Fruit fly (Drosophila melanogaster) whole organism, embryonic: Measurements from ENCODE around the gene CG15209.

Source experiments
- Abd-B ChIP-seq: fragments of 200-800 bp; sonication (Bioruptor generic); optimal IDR thresholded peaks from 2 replicates; lab custom pipeline; 2018; ENCODE audit warnings: missing biosample characterization, mild to moderate bottlenecking, missing genetic modification characterization, moderate library complexity
- CG10147 ChIP-seq: fragments of 200-800 bp; sonication (Bioruptor generic); optimal IDR thresholded peaks from 2 replicates; lab custom pipeline; 2019; ENCODE audit warnings: missing biosample characterization, mild to moderate bottlenecking, missing genetic modification characterization, moderate library complexity
- CG10267 ChIP-seq: fragments of 200-800 bp; sonication (Bioruptor generic); optimal IDR thresholded peaks from 2 replicates; lab custom pipeline; 2018; ENCODE audit warnings: missing biosample characterization, mild to moderate bottlenecking, missing genetic modification characterization, moderate library complexity
- CG10959 ChIP-seq: fragments of 200-800 bp; sonication (Bioruptor generic); IDR thresholded peaks from 2 replicates; pipeline ENCODE4 v1.3.6; 2022; ENCODE audit warnings: missing biosample characterization, missing genetic modification characterization
- CG10979 ChIP-seq: fragments of 200-800 bp; sonication (Bioruptor generic); optimal IDR thresholded peaks from 2 replicates; lab custom pipeline; 2018; ENCODE audit warnings: missing biosample characterization, mild to moderate bottlenecking, missing genetic modification characterization, moderate library complexity
- CG11247 ChIP-seq: fragments of 200-800 bp; sonication (Bioruptor generic); IDR thresholded peaks from 2 replicates; pipeline ENCODE4 v1.3.6; 2022; ENCODE audit warnings: missing biosample characterization, missing genetic modification characterization
- CG11398 ChIP-seq: fragments of 200-800 bp; sonication (Bioruptor generic); optimal IDR thresholded peaks from 2 replicates; lab custom pipeline; 2016; ENCODE audit warnings: missing biosample characterization, missing genetic modification characterization
- CG11456 ChIP-seq: fragments of 200-800 bp; sonication (Bioruptor generic); IDR thresholded peaks from 3 replicates; pipeline ENCODE4 v1.3.6; 2022; ENCODE audit warnings: missing biosample characterization, missing genetic modification characterization
- CG11504 ChIP-seq: fragments of 200-800 bp; sonication (Bioruptor generic); optimal IDR thresholded peaks from 3 replicates; lab custom pipeline; 2019; ENCODE audit warnings: missing biosample characterization, mild to moderate bottlenecking, missing genetic modification characterization, moderate library complexity
- CG12299 ChIP-seq: fragments of 200-800 bp; sonication (Bioruptor generic); optimal IDR thresholded peaks from 2 replicates; lab custom pipeline; 2018; ENCODE audit warnings: missing biosample characterization, mild to moderate bottlenecking, missing genetic modification characterization
- CG12942 ChIP-seq: fragments of 200-800 bp; sonication (Bioruptor generic); optimal IDR thresholded peaks from 3 replicates; lab custom pipeline; 2016; ENCODE audit warnings: missing biosample characterization, missing genetic modification characterization
- CG14710 ChIP-seq: fragments of 200-800 bp; sonication (Bioruptor generic); optimal IDR thresholded peaks from 3 replicates; lab custom pipeline; 2019; ENCODE audit warnings: missing biosample characterization, mild to moderate bottlenecking, missing genetic modification characterization, moderate library complexity
- CG17328 ChIP-seq: fragments of 200-800 bp; sonication (Bioruptor generic); IDR thresholded peaks from 2 replicates; pipeline ENCODE4 v1.3.6; 2022; ENCODE audit warnings: missing biosample characterization, missing genetic modification characterization
- CG2712 ChIP-seq: fragments of 200-800 bp; optimal IDR thresholded peaks from 3 replicates; lab custom pipeline; 2019; ENCODE audit warnings: missing biosample characterization, mild to moderate bottlenecking, missing genetic modification characterization, moderate library complexity
- CG31224 ChIP-seq: fragments of 200-800 bp; sonication (Bioruptor generic); IDR thresholded peaks from 2 replicates; pipeline ENCODE4 v1.3.6; 2022; ENCODE audit warnings: missing biosample characterization, missing genetic modification characterization
- CG3407 ChIP-seq: fragments of 200-800 bp; sonication (Bioruptor generic); optimal IDR thresholded peaks from 2 replicates; lab custom pipeline; 2018; ENCODE audit warnings: missing biosample characterization, mild to moderate bottlenecking, missing genetic modification characterization
- CG4617 ChIP-seq: fragments of 200-800 bp; sonication (Bioruptor generic); optimal IDR thresholded peaks from 3 replicates; lab custom pipeline; 2016; ENCODE audit warnings: missing biosample characterization, missing genetic modification characterization, borderline replicate concordance
- CG4820 ChIP-seq: fragments of 200-800 bp; sonication (Bioruptor generic); optimal IDR thresholded peaks from 3 replicates; lab custom pipeline; 2016; ENCODE audit warnings: missing biosample characterization, missing genetic modification characterization
- CG5245 ChIP-seq: fragments of 200-800 bp; sonication (Bioruptor generic); optimal IDR thresholded peaks from 3 replicates; lab custom pipeline; 2016; ENCODE audit warnings: missing biosample characterization, missing genetic modification characterization
- CG6254 ChIP-seq: fragments of 200-800 bp; sonication (Bioruptor generic); optimal IDR thresholded peaks from 3 replicates; lab custom pipeline; 2017; ENCODE audit warnings: mild to moderate bottlenecking, missing biosample characterization, missing genetic modification reagents, missing genetic modification characterization
- CG8765 ChIP-seq: fragments of 200-800 bp; sonication (Bioruptor generic); IDR thresholded peaks from 2 replicates; pipeline ENCODE4 v1.3.6; 2022; ENCODE audit warnings: missing biosample characterization, missing genetic modification characterization
- CkIIα-i1 ChIP-seq: fragments of 200-800 bp; sonication (Bioruptor generic); IDR thresholded peaks from 2 replicates; pipeline ENCODE4 v1.3.6; 2022; ENCODE audit warnings: missing biosample characterization, missing genetic modification characterization
- Dip3 ChIP-seq: fragments of 200-800 bp; sonication (Bioruptor generic); optimal IDR thresholded peaks from 3 replicates; lab custom pipeline; 2016; ENCODE audit warnings: missing biosample characterization, missing genetic modification characterization
- HHEX ChIP-seq: fragments of 200-800 bp; sonication (Bioruptor generic); optimal IDR thresholded peaks from 3 replicates; lab custom pipeline; 2017; ENCODE audit warnings: missing biosample characterization, mild to moderate bottlenecking, missing genetic modification characterization, missing genetic modification reagents
- HmgZ ChIP-seq: fragments of 200-800 bp; sonication (Bioruptor generic); optimal IDR thresholded peaks from 2 replicates; lab custom pipeline; 2018; ENCODE audit warnings: missing biosample characterization, mild to moderate bottlenecking, missing genetic modification characterization
- Hmr ChIP-seq: fragments of 200-800 bp; sonication (Bioruptor generic); optimal IDR thresholded peaks from 3 replicates; lab custom pipeline; 2017; ENCODE audit warnings: mild to moderate bottlenecking, missing biosample characterization, missing genetic modification reagents, missing genetic modification characterization
- Hsf ChIP-seq: fragments of 200-800 bp; sonication (Bioruptor generic); optimal IDR thresholded peaks from 3 replicates; lab custom pipeline; 2016; ENCODE audit warnings: missing biosample characterization, missing genetic modification characterization
- Lhr ChIP-seq: fragments of 200-800 bp; sonication (Bioruptor generic); optimal IDR thresholded peaks from 3 replicates; lab custom pipeline; 2017; ENCODE audit warnings: mild to moderate bottlenecking, missing biosample characterization, missing genetic modification reagents, missing genetic modification characterization
- Lim3 ChIP-seq: fragments of 200-800 bp; sonication (Bioruptor generic); IDR thresholded peaks from 2 replicates; pipeline ENCODE4 v1.3.6; 2022; ENCODE audit warnings: missing biosample characterization, missing genetic modification characterization
- Nf-YC ChIP-seq: fragments of 200-800 bp; optimal IDR thresholded peaks from 3 replicates; lab custom pipeline; 2019; ENCODE audit warnings: missing biosample characterization, mild to moderate bottlenecking, missing genetic modification characterization, moderate library complexity
- PHDP ChIP-seq: fragments of 200-800 bp; sonication (Bioruptor generic); optimal IDR thresholded peaks from 3 replicates; lab custom pipeline; 2018; ENCODE audit warnings: missing biosample characterization, mild to moderate bottlenecking, missing genetic modification characterization, moderate library complexity
- Xrp1 ChIP-seq: fragments of 200-800 bp; sonication (Bioruptor generic); IDR thresholded peaks from 2 replicates; pipeline ENCODE4 v1.3.6; 2022; ENCODE audit warnings: missing biosample characterization, missing genetic modification characterization
- al ChIP-seq: fragments of 200-800 bp; sonication (Bioruptor generic); IDR thresholded peaks from 2 replicates; pipeline ENCODE4 v1.3.6; 2022; ENCODE audit warnings: missing biosample characterization, missing genetic modification characterization
- btn ChIP-seq: fragments of 200-800 bp; sonication (Bioruptor generic); optimal IDR thresholded peaks from 2 replicates; lab custom pipeline; 2016; ENCODE audit warnings: missing biosample characterization, missing genetic modification characterization
- cato ChIP-seq: fragments of 200-800 bp; sonication (Bioruptor generic); optimal IDR thresholded peaks from 2 replicates; lab custom pipeline; 2016; ENCODE audit warnings: missing biosample characterization, missing genetic modification characterization, borderline replicate concordance
- caup ChIP-seq: fragments of 200-800 bp; sonication (Bioruptor generic); optimal IDR thresholded peaks from 3 replicates; lab custom pipeline; 2017; ENCODE audit warnings: missing biosample characterization, mild to moderate bottlenecking, missing genetic modification characterization, moderate library complexity; ENCODE audit not compliant: severe bottlenecking
- chn ChIP-seq: fragments of 200-800 bp; sonication (Bioruptor generic); optimal IDR thresholded peaks from 2 replicates; lab custom pipeline; 2016; ENCODE audit warnings: missing biosample characterization, missing genetic modification characterization
- fru ChIP-seq: fragments of >200 bp; optimal IDR thresholded peaks from 2 replicates; lab custom pipeline; 2017
- gro ChIP-seq: fragments of 200-800 bp; sonication (Bioruptor generic); optimal IDR thresholded peaks from 2 replicates; lab custom pipeline; 2016; ENCODE audit warnings: missing biosample characterization, missing genetic modification characterization
- mld ChIP-seq: fragments of 200-800 bp; sonication (Bioruptor generic); IDR thresholded peaks from 3 replicates; pipeline ENCODE4 v1.3.6; 2022; ENCODE audit warnings: missing biosample characterization, missing genetic modification characterization; ENCODE audit not compliant: partially characterized antibody
- pan ChIP-seq, 4 experiments: fragments of >200 bp in 3 of 4; fragments of 200-800 bp in 1 of 4; sonication (Bioruptor generic) in 1 of 4; optimal IDR thresholded peaks in 3 of 4; IDR thresholded peaks in 1 of 4; 2 replicates each; pipeline versions ENCODE4 v1.3.6 to Lab custom; 2017 to 2022; ENCODE audit warnings: missing biosample characterization in 2 of 4, missing genetic modification characterization in 2 of 4, mixed read lengths in 1 of 4
- pros ChIP-seq: fragments of 200-800 bp; sonication (Bioruptor generic); optimal IDR thresholded peaks from 3 replicates; lab custom pipeline; 2019; ENCODE audit warnings: missing biosample characterization, mild to moderate bottlenecking, missing genetic modification characterization, moderate library complexity
- ranshi ChIP-seq: fragments of 200-800 bp; sonication (Bioruptor generic); IDR thresholded peaks from 2 replicates; pipeline ENCODE4 v1.3.6; 2022; ENCODE audit warnings: missing biosample characterization, missing genetic modification characterization
- run ChIP-seq: fragments of 200-800 bp; sonication (Bioruptor generic); optimal IDR thresholded peaks from 3 replicates; lab custom pipeline; 2018; ENCODE audit warnings: missing biosample characterization, mild to moderate bottlenecking, missing genetic modification characterization
- sc ChIP-seq, 3 experiments: fragments of >200 bp in 2 of 3; fragments of 200-800 bp in 1 of 3; sonication (Bioruptor generic) in 1 of 3; optimal IDR thresholded peaks; 2 replicates in 2 of 3; 3 replicates in 1 of 3; lab custom pipeline; 2017; ENCODE audit warnings: mild to moderate bottlenecking in 1 of 3, missing biosample characterization in 1 of 3, missing genetic modification characterization in 1 of 3, missing genetic modification reagents in 1 of 3
- sens ChIP-seq: fragments of 200-800 bp; sonication (Bioruptor generic); peaks from one replicate; lab custom pipeline; 2016; ENCODE audit warnings: missing biosample characterization, missing genetic modification characterization
- shn ChIP-seq: fragments of 200-800 bp; sonication (Bioruptor generic); optimal IDR thresholded peaks from 3 replicates; lab custom pipeline; 2016; ENCODE audit warnings: missing biosample characterization, missing genetic modification characterization
- sna ChIP-seq: fragments of 200-800 bp; sonication (Bioruptor generic); IDR thresholded peaks from 2 replicates; pipeline ENCODE4 v1.3.6; 2022; ENCODE audit warnings: missing biosample characterization, missing genetic modification characterization; ENCODE audit not compliant: partially characterized antibody
- so ChIP-seq: fragments of 200-800 bp; sonication (Bioruptor generic); IDR thresholded peaks from 3 replicates; pipeline ENCODE4 v1.3.6; 2022; ENCODE audit warnings: missing biosample characterization, missing genetic modification characterization
- tin ChIP-seq: fragments of 200-800 bp; sonication (Bioruptor generic); optimal IDR thresholded peaks from 3 replicates; lab custom pipeline; 2016; ENCODE audit warnings: missing biosample characterization, missing genetic modification characterization
- toy ChIP-seq: fragments of 200-800 bp; sonication (Bioruptor generic); IDR thresholded peaks from 2 replicates; pipeline ENCODE4 v1.3.6; 2022; ENCODE audit warnings: missing biosample characterization, missing genetic modification characterization

CG15209 gene

dm6 chrX:10882786-10883185, 40.8 kb downstream of the CG15209 start (continued):
- TF ChIP-seq PHDP (tag; lab: Kevin White, UChicago), result peak; percentile 12
- TF ChIP-seq CG4820 (GFP tag; lab: Kevin White, UChicago), result no peak
- TF ChIP-seq so, result no peak
- no peak for TF ChIP-seq sna (GFP tag; lab: Robert Waterston, UW)
- no peak for TF ChIP-seq CG12299 (tag; lab: Kevin White, UChicago)
- no peak for TF ChIP-seq sc (optimal IDR thresholded peaks at IDR 0.05; lab: Kevin White, UChicago)
- no peak for TF ChIP-seq sc (GFP tag; optimal IDR thresholded peaks at IDR 0.05; lab: Kevin White, UChicago)
- TF ChIP-seq CG11247 (GFP tag; lab: Robert Waterston, UW), result no peak
- no peak for TF ChIP-seq tin
- no peak for TF ChIP-seq caup (GFP tag; lab: Kevin White, UChicago)
- no peak for TF ChIP-seq CG10267
- TF ChIP-seq CG14710, result no peak
- no peak for TF ChIP-seq CG3407 (GFP tag; lab: Kevin White, UChicago)
- TF ChIP-seq ranshi (GFP tag; lab: Robert Waterston, UW), result no peak
- no peak for TF ChIP-seq shn (GFP tag; lab: Kevin White, UChicago)
- no peak for TF ChIP-seq cato
- TF ChIP-seq CG11456 (GFP tag; lab: Robert Waterston, UW), result no peak
- peak; percentile 14 for TF ChIP-seq CG2712 (tag; lab: Kevin White, UChicago)
- no peak for TF ChIP-seq Abd-B (GFP tag; lab: Kevin White, UChicago)
- no peak for TF ChIP-seq mld (GFP tag; lab: Robert Waterston, UW)
- no peak for TF ChIP-seq chn (GFP tag; lab: Kevin White, UChicago)
- TF ChIP-seq Hmr (GFP tag; lab: Kevin White, UChicago), result no peak
- no peak for TF ChIP-seq Dip3
- no peak for TF ChIP-seq CG6254 (GFP tag; lab: Kevin White, UChicago)
- no peak for TF ChIP-seq Lhr
- no peak for TF ChIP-seq Lim3 (GFP tag; lab: Robert Waterston, UW)
- no peak for TF ChIP-seq CG10959 (GFP tag; lab: Robert Waterston, UW)
- TF ChIP-seq CG17328 (GFP tag; lab: Robert Waterston, UW), result 0 out of 2 replicates have a peak, but pooled peaks have one; percentile 33
- no peak for TF ChIP-seq CkIIα-i1 (GFP tag; lab: Robert Waterston, UW)
- TF ChIP-seq HmgZ (tag; lab: Kevin White, UChicago), result no peak
- TF ChIP-seq btn (GFP tag; lab: Kevin White, UChicago), result no peak
- TF ChIP-seq CG5245 (GFP tag; lab: Kevin White, UChicago), result no peak
- no peak for TF ChIP-seq pan (optimal IDR thresholded peaks at IDR 0.05; lab: Kevin White, UChicago)
- no peak for TF ChIP-seq pan (GFP tag; optimal IDR thresholded peaks at IDR 0.05 in 1 of 2, IDR thresholded peaks at IDR 0.05 in 1 of 2)
- TF ChIP-seq CG10147, result no peak
- TF ChIP-seq toy (GFP tag; lab: Robert Waterston, UW), result no peak
- no peak for TF ChIP-seq fru (lab: Kevin White, UChicago)
- peak; percentile 59 for TF ChIP-seq sens
- no peak for TF ChIP-seq CG8765 (GFP tag; lab: Robert Waterston, UW)
- TF ChIP-seq al, result no peak
- TF ChIP-seq run (tag; lab: Kevin White, UChicago), result no peak
- TF ChIP-seq CG31224 (GFP tag; lab: Robert Waterston, UW), result no peak
- TF ChIP-seq CG11398, result no peak
- no peak for TF ChIP-seq CG12942 (GFP tag; lab: Kevin White, UChicago)
- no peak for TF ChIP-seq CG4617 (GFP tag; lab: Kevin White, UChicago)
- TF ChIP-seq Xrp1, result no peak
- no peak for TF ChIP-seq gro (GFP tag; lab: Kevin White, UChicago)
- TF ChIP-seq pros (GFP tag; lab: Kevin White, UChicago), result no peak
- TF ChIP-seq Hsf (GFP tag; lab: Kevin White, UChicago), result no peak
- TF ChIP-seq Nf-YC, result no peak
- TF ChIP-seq CG10979, result peak; percentile 16
- TF ChIP-seq CG11504, result peak; percentile 31
- no peak for TF ChIP-seq HHEX (GFP tag; lab: Kevin White, UChicago)
